Fruit fly (Drosophila melanogaster): ENCODE measurements around the gene Dus4.
A peak's percentile ranks its signal among the peaks of the same experiment; 100 is the strongest.

Gene Dus4

DNA sequence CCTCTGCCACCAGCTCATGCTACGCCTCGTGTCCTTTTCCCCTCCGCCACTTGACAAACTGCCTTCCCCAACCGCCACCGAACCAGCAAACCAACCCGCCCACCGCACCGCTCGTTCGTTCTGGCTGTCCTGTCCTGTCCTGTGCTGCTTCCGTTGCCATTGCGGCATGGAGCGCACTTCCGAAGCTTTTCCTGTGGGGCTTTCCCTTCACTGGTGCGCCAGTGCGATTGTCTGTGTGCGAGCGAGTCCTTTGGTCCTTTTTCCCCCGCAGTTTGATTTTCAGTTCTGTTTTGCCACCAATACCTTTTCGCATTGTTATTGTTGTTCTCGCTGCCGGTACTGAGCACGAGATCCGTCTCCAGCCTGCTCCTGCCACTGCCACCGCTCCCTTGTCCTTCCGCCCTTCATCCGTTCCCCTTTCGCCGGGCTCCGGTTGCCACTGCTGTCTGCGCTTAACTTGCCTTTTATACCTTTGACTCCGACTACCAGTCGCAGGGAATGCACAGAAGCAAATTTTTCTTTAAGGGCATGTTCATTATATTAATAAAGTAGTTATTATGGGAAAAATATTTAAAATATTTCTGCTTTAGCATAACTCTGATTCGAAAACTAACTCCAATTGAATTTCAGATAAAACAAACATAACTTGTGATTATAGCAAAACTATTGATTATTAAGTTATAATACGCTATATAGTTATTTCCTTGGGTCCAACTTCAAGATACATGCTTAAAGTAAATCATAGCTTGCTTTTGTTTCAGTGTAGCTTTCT, 38.9 kb upstream of the Dus4 start (continued):
- TF ChIP-seq CG17385 (GFP tag; optimal IDR thresholded peaks at IDR 0.05) (peak; percentile 76), trh (GFP tag; optimal IDR thresholded peaks at IDR 0.05) (no peak), jumu (GFP tag; optimal IDR thresholded peaks at IDR 0.05) (no peak), CG13287 (GFP tag; IDR thresholded peaks at IDR 0.05; ENCODE audit: partially characterized antibody) (no peak), yki (optimal IDR thresholded peaks at IDR 0.05) (no peak), Myb (GFP tag; optimal IDR thresholded peaks at IDR 0.05) (no peak), CG12071 (GFP tag; optimal IDR thresholded peaks at IDR 0.05) (peak; percentile 25), ci (GFP tag; IDR thresholded peaks at IDR 0.05) (no peak), gfzf (GFP tag; optimal IDR thresholded peaks at IDR 0.05) (no peak), nerfin-1 (tag; optimal IDR thresholded peaks at IDR 0.05) (peak; percentile 63), ttk (GFP tag; IDR thresholded peaks at IDR 0.05) (peak; percentile 49; the same call in 1 of the 2 replicates), ham (GFP tag; IDR thresholded peaks at IDR 0.05) (no peak), Scr (GFP tag; IDR thresholded peaks at IDR 0.05; ENCODE audit: partially characterized antibody) (no peak), CG3281 (GFP tag; optimal IDR thresholded peaks at IDR 0.05) (peak; percentile 83), CG14710 (tag; optimal IDR thresholded peaks at IDR 0.05) (peak; percentile 41), HLH3B (GFP tag; IDR thresholded peaks at IDR 0.05) (0 out of 2 replicates have a peak, but pooled peaks have one; percentile 46), CG34376 (GFP tag; optimal IDR thresholded peaks at IDR 0.05) (peak; percentile 67), CG8359 (GFP tag; optimal IDR thresholded peaks at IDR 0.05; ENCODE audit: borderline replicate concordance) (peak; percentile 13), ems (GFP tag; optimal IDR thresholded peaks at IDR 0.05) (no peak), pan (optimal IDR thresholded peaks at IDR 0.05) (no peak), pan (GFP tag; optimal IDR thresholded peaks at IDR 0.05 in 1 of 2, IDR thresholded peaks at IDR 0.05 in 1 of 2) (no peak), CG17568 (GFP tag; optimal IDR thresholded peaks at IDR 0.05) (no peak), E2f2 (GFP tag; IDR thresholded peaks at IDR 0.05) (peak; percentile 25; the same call in 1 of the 2 replicates), zen2 (GFP tag; IDR thresholded peaks at IDR 0.05; ENCODE audit: partially characterized antibody) (no peak), luna (GFP tag; optimal IDR thresholded peaks at IDR 0.05) (no peak), phol (tag; optimal IDR thresholded peaks at IDR 0.05) (peak; percentile 75), sima (GFP tag; optimal IDR thresholded peaks at IDR 0.05) (no peak), Aef1 (GFP tag; IDR thresholded peaks at IDR 0.05) (peak; percentile 44; the same call in 2 of the 3 replicates), Pdp1 (GFP tag; optimal IDR thresholded peaks at IDR 0.05) (peak in 1 of 2 experiments; percentile 35), Atf3 (GFP tag; optimal IDR thresholded peaks at IDR 0.05) (no peak), Nf-YB (GFP tag; optimal IDR thresholded peaks at IDR 0.05) (peak; percentile 57), grn (GFP tag; optimal IDR thresholded peaks at IDR 0.05) (no peak), tin (GFP tag; optimal IDR thresholded peaks at IDR 0.05) (peak; percentile 33), H2.0 (GFP tag; IDR thresholded peaks at IDR 0.05) (peak; percentile 29; the same call in 1 of the 2 replicates), Hey (tag; optimal IDR thresholded peaks at IDR 0.05) (peak; percentile 80), Bteb2 (GFP tag; optimal IDR thresholded peaks at IDR 0.05) (peak; percentile 40), Mes4 (GFP tag; optimal IDR thresholded peaks at IDR 0.05) (no peak), CG42726 (GFP tag; IDR thresholded peaks at IDR 0.05; ENCODE audit: partially characterized antibody) (no peak), CG11093 (GFP tag; IDR thresholded peaks at IDR 0.05) (peak; percentile 10; the same call in 1 of the 3 replicates), CG2129 (GFP tag; IDR thresholded peaks at IDR 0.05; ENCODE audit: partially characterized antibody) (no peak), CG31388 (GFP tag; optimal IDR thresholded peaks at IDR 0.05) (no peak), chn (GFP tag; optimal IDR thresholded peaks at IDR 0.05) (no peak), pb (GFP tag; optimal IDR thresholded peaks at IDR 0.05) (no peak), D19A (tag; optimal IDR thresholded peaks at IDR 0.05) (peak; percentile 83), CG11696 (GFP tag; IDR thresholded peaks at IDR 0.05) (no peak), salm (tag; optimal IDR thresholded peaks at IDR 0.05) (no peak), CG18764 (GFP tag; optimal IDR thresholded peaks at IDR 0.05) (peak; percentile 12), caup (GFP tag; optimal IDR thresholded peaks at IDR 0.05; ENCODE audit: severe bottlenecking) (peak; percentile 69), chinmo (GFP tag; IDR thresholded peaks at IDR 0.05; ENCODE audit: partially characterized antibody) (0 out of 4 replicates have a peak, but pooled peaks have one; percentile 38)

All from whole organism, embryonic.